Fruit fly (Drosophila melanogaster) whole organism, wandering third instar larva: ENCODE results near the gene cact.

ENCODE experiments used
- Abd-B ChIP-seq: fragments of >200 bp; optimal IDR thresholded peaks from 2 replicates; lab custom pipeline; 2017; ENCODE audit warnings: missing biosample characterization, missing genetic modification characterization
- CG32264 ChIP-seq: fragments of 200-800 bp; sonication (Bioruptor generic); optimal IDR thresholded peaks from 2 replicates; lab custom pipeline; 2016; ENCODE audit warnings: missing biosample characterization, missing genetic modification characterization
- CG9705 ChIP-seq: fragments of 200-800 bp; sonication (Bioruptor generic); optimal IDR thresholded peaks from 2 replicates; lab custom pipeline; 2018; ENCODE audit warnings: missing biosample characterization, mild to moderate bottlenecking, missing genetic modification characterization
- CrebA ChIP-seq: fragments of 200-800 bp; sonication (Bioruptor generic); optimal IDR thresholded peaks from 2 replicates; lab custom pipeline; 2016; ENCODE audit warnings: missing biosample characterization, mild to moderate bottlenecking, missing genetic modification characterization, borderline replicate concordance
- Dfd ChIP-seq: fragments of >200 bp; optimal IDR thresholded peaks from 2 replicates; lab custom pipeline; 2017; ENCODE audit warnings: missing biosample characterization, missing genetic modification characterization
- Dif ChIP-seq: fragments of 200-275, 200-300 bp; sonication (Bioruptor generic); optimal IDR thresholded peaks from 2 replicates; lab custom pipeline; 2018; ENCODE audit warnings: missing biosample characterization, missing genetic modification characterization; ENCODE audit not compliant: partially characterized antibody
- GATAd ChIP-seq: sonication (Bioruptor generic); optimal IDR thresholded peaks from 2 replicates; lab custom pipeline; 2016; ENCODE audit warnings: missing biosample characterization, missing genetic modification characterization
- HLH106 ChIP-seq: fragments of 200-800 bp; optimal IDR thresholded peaks from 3 replicates; lab custom pipeline; 2019; ENCODE audit warnings: missing biosample characterization, mild to moderate bottlenecking, missing genetic modification characterization, moderate library complexity
- Hnf4 ChIP-seq: fragments of 200-800 bp; sonication (Bioruptor generic); optimal IDR thresholded peaks from 2 replicates; lab custom pipeline; 2016; ENCODE audit warnings: missing biosample characterization, mild to moderate bottlenecking, missing genetic modification characterization
- Hr78 ChIP-seq: fragments of >200 bp; optimal IDR thresholded peaks from 2 replicates; lab custom pipeline; 2017; ENCODE audit warnings: missing biosample characterization, missing genetic modification characterization
- Hr83 ChIP-seq: fragments of 200-300 bp; sonication (Bioruptor generic); optimal IDR thresholded peaks from 2 replicates; lab custom pipeline; 2016; ENCODE audit warnings: missing biosample characterization, mild to moderate bottlenecking, missing genetic modification characterization, moderate library complexity; ENCODE audit not compliant: poor library complexity, severe bottlenecking
- Jra ChIP-seq: sonication (Bioruptor generic); optimal IDR thresholded peaks from 2 replicates; lab custom pipeline; 2016; ENCODE audit warnings: missing biosample characterization, missing genetic modification characterization
- Mio ChIP-seq: sonication (Bioruptor generic); optimal IDR thresholded peaks from 2 replicates; lab custom pipeline; 2016; ENCODE audit warnings: missing biosample characterization, missing genetic modification characterization
- Myc ChIP-seq: fragments of >200 bp; optimal IDR thresholded peaks from 2 replicates; lab custom pipeline; 2017
- N ChIP-seq: fragments of >200 bp; optimal IDR thresholded peaks from 2 replicates; lab custom pipeline; 2018; ENCODE audit warnings: missing biosample characterization, missing external identifiers, missing genetic modification characterization
- OdsH ChIP-seq: fragments of 200-800 bp; sonication (Bioruptor generic); optimal IDR thresholded peaks from 2 replicates; lab custom pipeline; 2016; ENCODE audit warnings: missing biosample characterization, mild to moderate bottlenecking, missing genetic modification characterization
- Rel ChIP-seq, 2 experiments: fragments of 200-800 bp; sonication (Bioruptor generic) in 1 of 2; optimal IDR thresholded peaks; 2 replicates in 1 of 2; 3 replicates in 1 of 2; lab custom pipeline; 2016 to 2019; ENCODE audit warnings: mild to moderate bottlenecking in 2 of 2, missing biosample characterization in 2 of 2, missing genetic modification characterization in 2 of 2, moderate library complexity in 1 of 2
- Sp1 ChIP-seq: fragments of 200-800 bp; sonication (Bioruptor generic); optimal IDR thresholded peaks from 3 replicates; lab custom pipeline; 2019; ENCODE audit warnings: missing biosample characterization, mild to moderate bottlenecking, missing genetic modification characterization, moderate library complexity
- Vsx2 ChIP-seq: fragments of 200-300, 225-300 bp; sonication (Bioruptor generic); optimal IDR thresholded peaks from 2 replicates; lab custom pipeline; 2018; ENCODE audit warnings: missing biosample characterization, missing genetic modification characterization; ENCODE audit not compliant: partially characterized antibody
- br ChIP-seq: fragments of 200-800 bp; sonication (Bioruptor generic); optimal IDR thresholded peaks from 2 replicates; lab custom pipeline; 2016; ENCODE audit warnings: missing biosample characterization, missing genetic modification characterization
- brk ChIP-seq: fragments of 200-800 bp; sonication (Bioruptor generic); optimal IDR thresholded peaks from 2 replicates; lab custom pipeline; 2016; ENCODE audit warnings: missing biosample characterization, mild to moderate bottlenecking, missing genetic modification characterization
- dl ChIP-seq, 2 experiments: fragments of 175-275, 200-275 bp in 1 of 2; fragments of 200-275 bp in 1 of 2; sonication (Bioruptor generic); optimal IDR thresholded peaks; lab custom pipeline; 2018; ENCODE audit warnings: mild to moderate bottlenecking in 2 of 2, missing biosample characterization in 2 of 2, missing genetic modification characterization in 2 of 2, moderate library complexity in 2 of 2; ENCODE audit not compliant: partially characterized antibody in 2 of 2, insufficient read depth in 1 of 2
- dmrt93B ChIP-seq: fragments of 200-800 bp; sonication (Bioruptor generic); optimal IDR thresholded peaks from 2 replicates; lab custom pipeline; 2018; ENCODE audit warnings: missing biosample characterization, mild to moderate bottlenecking, missing genetic modification characterization
- dsf ChIP-seq: sonication (Bioruptor generic); optimal IDR thresholded peaks from 2 replicates; lab custom pipeline; 2016; ENCODE audit warnings: missing biosample characterization, missing genetic modification characterization, borderline replicate concordance
- ey ChIP-seq: fragments of 200-800 bp; sonication (Bioruptor generic); optimal IDR thresholded peaks from 2 replicates; lab custom pipeline; 2016; ENCODE audit warnings: missing biosample characterization, missing genetic modification characterization
- foxo ChIP-seq, 2 experiments: fragments of 200-800 bp; sonication (Bioruptor generic); optimal IDR thresholded peaks; 2 replicates in 1 of 2; 3 replicates in 1 of 2; lab custom pipeline; 2016 to 2017; ENCODE audit warnings: missing biosample characterization in 2 of 2, missing genetic modification characterization in 2 of 2
- fru ChIP-seq: fragments of 200-800 bp; sonication (Bioruptor generic); optimal IDR thresholded peaks from 3 replicates; lab custom pipeline; 2016; ENCODE audit warnings: missing biosample characterization, mild to moderate bottlenecking, missing genetic modification characterization
- h ChIP-seq: fragments of 200-800 bp; sonication (Bioruptor generic); optimal IDR thresholded peaks from 3 replicates; lab custom pipeline; 2016; ENCODE audit warnings: missing biosample characterization, mild to moderate bottlenecking, missing genetic modification characterization
- jim ChIP-seq: fragments of 175-275, 200-325 bp; sonication (Bioruptor generic); optimal IDR thresholded peaks from 2 replicates; lab custom pipeline; 2016; ENCODE audit warnings: missing biosample characterization, mild to moderate bottlenecking, missing genetic modification characterization
- lola ChIP-seq: fragments of >200 bp; optimal IDR thresholded peaks from 2 replicates; lab custom pipeline; 2017; ENCODE audit warnings: missing biosample characterization, missing genetic modification characterization
- pan ChIP-seq: fragments of >200 bp; optimal IDR thresholded peaks from 2 replicates; lab custom pipeline; 2017
- psq ChIP-seq: fragments of 200-800 bp; sonication (Bioruptor generic); optimal IDR thresholded peaks from 3 replicates; lab custom pipeline; 2017; ENCODE audit warnings: missing biosample characterization, mild to moderate bottlenecking, missing genetic modification characterization, moderate library complexity
- rgr ChIP-seq: fragments of 200-800 bp; sonication (Bioruptor generic); optimal IDR thresholded peaks from 3 replicates; lab custom pipeline; 2016; ENCODE audit warnings: missing biosample characterization, mild to moderate bottlenecking, missing genetic modification characterization
- sage ChIP-seq: fragments of 200-800 bp; sonication (Bioruptor generic); optimal IDR thresholded peaks from 2 replicates; lab custom pipeline; 2016; ENCODE audit warnings: missing biosample characterization, mild to moderate bottlenecking, missing genetic modification characterization
- sv ChIP-seq: fragments of 200-800 bp; sonication (Bioruptor generic); optimal IDR thresholded peaks from 3 replicates; lab custom pipeline; 2016; ENCODE audit warnings: missing biosample characterization, missing genetic modification characterization
- tai ChIP-seq: sonication (Bioruptor generic); optimal IDR thresholded peaks from 2 replicates; lab custom pipeline; 2016; ENCODE audit warnings: missing biosample characterization, missing genetic modification characterization
- usp ChIP-seq: fragments of >200 bp; optimal IDR thresholded peaks from 2 replicates; lab custom pipeline; 2017; ENCODE audit warnings: missing biosample characterization, missing genetic modification characterization
- woc ChIP-seq: sonication (Bioruptor generic); optimal IDR thresholded peaks from 2 replicates; lab custom pipeline; 2016; ENCODE audit warnings: missing biosample characterization, mild to moderate bottlenecking, missing genetic modification characterization

The cact gene

dm6 chr2L:16316410-16316809 lies 9.6 kb downstream of the cact start:
- TF ChIP-seq br (GFP tag; lab: Kevin White, UChicago) (no peak), Myc (lab: Kevin White, UChicago) (no peak), Rel (GFP tag; optimal IDR thresholded peaks at IDR 0.05; lab: Kevin White, UChicago) (no peak), Rel (tag; optimal IDR thresholded peaks at IDR 0.05; lab: Kevin White, UChicago) (peak; percentile 27), foxo (GFP tag; optimal IDR thresholded peaks at IDR 0.05; lab: Kevin White, UChicago) (no peak), CrebA (GFP tag; lab: Kevin White, UChicago) (no peak)
- TF ChIP-seq, all 38 proteins: peak for 1

- TF ChIP-seq tai (GFP tag; lab: Kevin White, UChicago) = no peak
- no peak for TF ChIP-seq CrebA (GFP tag; lab: Kevin White, UChicago)
- no peak for TF ChIP-seq ey (GFP tag; lab: Kevin White, UChicago)
- TF ChIP-seq Hnf4 (GFP tag; lab: Kevin White, UChicago) = no peak
- no peak for TF ChIP-seq Hr83
- TF ChIP-seq sv (GFP tag; lab: Kevin White, UChicago) = no peak
- TF ChIP-seq usp = no peak
- TF ChIP-seq CG32264 (GFP tag; lab: Kevin White, UChicago) = no peak
- TF ChIP-seq dmrt93B (GFP tag; lab: Kevin White, UChicago) = no peak
Observed at dm6 chr2L:16315844-16316243, 10.2 kb downstream of the cact start.

DNA sequence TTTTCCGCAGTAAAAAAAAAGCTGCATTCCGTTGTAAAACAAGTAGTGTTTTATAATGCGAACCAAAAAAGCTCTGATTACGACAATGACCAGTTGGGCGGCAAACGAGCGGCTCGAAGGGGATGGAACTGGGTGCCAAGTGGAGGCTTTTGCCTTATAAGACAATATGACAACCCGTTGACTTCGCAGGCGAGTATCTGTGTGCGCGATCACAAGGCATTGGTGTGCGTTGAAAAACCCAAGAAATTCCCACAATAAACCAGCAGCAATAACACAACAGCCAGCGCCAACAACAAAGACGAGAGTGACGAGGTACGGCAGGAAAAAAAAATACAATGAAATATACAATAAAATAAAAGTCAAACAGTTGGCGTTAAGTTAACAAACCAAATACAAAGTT lies 11.0 kb downstream of the cact start:
- TF ChIP-seq br (GFP tag; lab: Kevin White, UChicago) = no peak
- TF ChIP-seq Mio (GFP tag; lab: Kevin White, UChicago) = no peak
- no peak for TF ChIP-seq HLH106 (tag; lab: Kevin White, UChicago)
- TF ChIP-seq rgr = no peak
- no peak for TF ChIP-seq Jra (GFP tag; lab: Kevin White, UChicago)
- TF ChIP-seq GATAd (GFP tag; lab: Kevin White, UChicago) = no peak
- peak; percentile 29 for TF ChIP-seq sage (GFP tag; lab: Kevin White, UChicago)
- TF ChIP-seq OdsH (GFP tag; lab: Kevin White, UChicago) = no peak
- TF ChIP-seq dl (GFP tag; optimal IDR thresholded peaks at IDR 0.05; lab: Kevin White, UChicago; ENCODE audit: insufficient read depth in 1 of 2, partially characterized antibody in 2 of 2) = peak; percentile 66 to 86
- no peak for TF ChIP-seq Myc (lab: Kevin White, UChicago)
- TF ChIP-seq Dfd (GFP tag; lab: Kevin White, UChicago) = no peak
- TF ChIP-seq lola (GFP tag; lab: Kevin White, UChicago) = no peak
- TF ChIP-seq pan (lab: Kevin White, UChicago) = no peak
- TF ChIP-seq CG9705 = peak; percentile 18
- TF ChIP-seq Rel (GFP tag; optimal IDR thresholded peaks at IDR 0.05; lab: Kevin White, UChicago) = no peak
- TF ChIP-seq Rel (tag; optimal IDR thresholded peaks at IDR 0.05; lab: Kevin White, UChicago) = peak; percentile 95
- TF ChIP-seq usp = no peak
- TF ChIP-seq tai (GFP tag; lab: Kevin White, UChicago) = no peak
- no peak for TF ChIP-seq Hr83
- TF ChIP-seq jim = no peak
- no peak for TF ChIP-seq Vsx2
- no peak for TF ChIP-seq N (GFP tag; lab: Kevin White, UChicago)
- no peak for TF ChIP-seq Hr78 (GFP tag; lab: Kevin White, UChicago)
- TF ChIP-seq ey (GFP tag; lab: Kevin White, UChicago) = no peak
- TF ChIP-seq Sp1 (GFP tag; lab: Kevin White, UChicago) = peak; percentile 28
- TF ChIP-seq dsf (GFP tag; lab: Kevin White, UChicago) = no peak
- TF ChIP-seq sv (GFP tag; lab: Kevin White, UChicago) = no peak
- TF ChIP-seq psq (GFP tag; lab: Kevin White, UChicago) = no peak
- TF ChIP-seq CG32264 (GFP tag; lab: Kevin White, UChicago) = no peak
- no peak for TF ChIP-seq Dif (GFP tag; lab: Kevin White, UChicago)
- TF ChIP-seq foxo (GFP tag; optimal IDR thresholded peaks at IDR 0.05; lab: Kevin White, UChicago) = peak in 1 of 2 experiments; percentile 23
- no peak for TF ChIP-seq dmrt93B (GFP tag; lab: Kevin White, UChicago)
- TF ChIP-seq brk (GFP tag; lab: Kevin White, UChicago) = no peak
- TF ChIP-seq woc (GFP tag; lab: Kevin White, UChicago) = peak; percentile 0
- TF ChIP-seq Abd-B (GFP tag; lab: Kevin White, UChicago) = no peak
- peak; percentile 31 for TF ChIP-seq h (GFP tag; lab: Kevin White, UChicago)
- no peak for TF ChIP-seq Hnf4 (GFP tag; lab: Kevin White, UChicago)
- TF ChIP-seq CrebA (GFP tag; lab: Kevin White, UChicago) = no peak
- TF ChIP-seq fru (GFP tag; lab: Kevin White, UChicago) = peak; percentile 68
